Fruit fly (Drosophila melanogaster): ENCODE data around the gene Spn28Dc.

The Spn28Dc gene

DNA sequence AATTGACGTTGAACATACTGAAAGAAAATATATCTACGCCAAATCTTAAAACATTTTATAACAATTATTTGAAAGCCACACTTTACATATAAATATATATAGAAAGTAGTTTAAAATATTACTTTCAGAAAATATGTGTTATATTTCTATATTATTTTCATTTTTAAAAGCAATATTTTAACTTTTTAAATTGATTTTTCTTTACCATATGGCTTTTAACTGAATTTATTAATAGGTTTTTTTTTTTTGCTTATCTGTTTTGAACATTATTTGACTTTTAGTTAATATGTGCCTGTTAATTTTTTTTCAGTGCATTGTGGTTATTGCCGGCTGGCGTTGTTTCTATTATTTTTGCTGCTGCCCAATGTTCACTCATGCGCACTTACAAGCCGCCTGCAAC, 39.0 kb downstream of the Spn28Dc start:
- TF ChIP-seq CG11294 (GFP tag; IDR thresholded peaks at IDR 0.05) (peak; percentile 31; the same call in 1 of the 2 replicates), CG6163 (GFP tag; IDR thresholded peaks at IDR 0.05) (peak; percentile 60), spab (GFP tag; optimal IDR thresholded peaks at IDR 0.05) (peak; percentile 27), CG3032 (tag; optimal IDR thresholded peaks at IDR 0.05) (peak; percentile 34), vri (GFP tag; optimal IDR thresholded peaks at IDR 0.05) (no peak), CG32006 (GFP tag; optimal IDR thresholded peaks at IDR 0.05) (peak; percentile 75), achi (GFP tag; optimal IDR thresholded peaks at IDR 0.05) (peak; percentile 26), lz (GFP tag; optimal IDR thresholded peaks at IDR 0.05) (no peak), Met (GFP tag; optimal IDR thresholded peaks at IDR 0.05) (no peak), CG7368 (GFP tag; optimal IDR thresholded peaks at IDR 0.05) (no peak), Blimp-1 (GFP tag; optimal IDR thresholded peaks at IDR 0.05) (no peak), Gug (GFP tag; IDR thresholded peaks at IDR 0.05) (0 out of 2 replicates have a peak, but pooled peaks have one; percentile 20), CG34406 (GFP tag; optimal IDR thresholded peaks at IDR 0.05) (peak; percentile 10), dsx (GFP tag; optimal IDR thresholded peaks at IDR 0.05; ENCODE audit: poor library complexity, severe bottlenecking) (no peak), eg (GFP tag; IDR thresholded peaks at IDR 0.05) (peak; percentile 69), CG6276 (GFP tag; optimal IDR thresholded peaks at IDR 0.05) (peak; percentile 54), Lpt (GFP tag; optimal IDR thresholded peaks at IDR 0.05) (no peak), Sox102F (GFP tag; optimal IDR thresholded peaks at IDR 0.05) (no peak), CG4318 (GFP tag; optimal IDR thresholded peaks at IDR 0.05) (peak; percentile 62), Eip75B (GFP tag; optimal IDR thresholded peaks at IDR 0.05) (no peak), CG6792 (GFP tag; optimal IDR thresholded peaks at IDR 0.05) (no peak), dac (GFP tag; optimal IDR thresholded peaks at IDR 0.05) (no peak), Sox15 (GFP tag; optimal IDR thresholded peaks at IDR 0.05) (no peak), fd85E (GFP tag; optimal IDR thresholded peaks at IDR 0.05) (no peak), cyc (GFP tag; optimal IDR thresholded peaks at IDR 0.05) (no peak), CG8632 (GFP tag; optimal IDR thresholded peaks at IDR 0.05) (no peak), CG9139 (GFP tag; optimal IDR thresholded peaks at IDR 0.05) (no peak), CG3919 (GFP tag; optimal IDR thresholded peaks at IDR 0.05) (peak; percentile 21), CG11762 (GFP tag; optimal IDR thresholded peaks at IDR 0.05; ENCODE audit: insufficient read depth) (no peak), Ets96B (tag; optimal IDR thresholded peaks at IDR 0.05) (peak; percentile 44), OdsH (GFP tag; optimal IDR thresholded peaks at IDR 0.05) (peak; percentile 18), Hr4 (GFP tag; optimal IDR thresholded peaks at IDR 0.05) (peak; percentile 59), CG10631 (GFP tag; optimal IDR thresholded peaks at IDR 0.05) (peak; percentile 11), esn (GFP tag; optimal IDR thresholded peaks at IDR 0.05) (no peak), Sox14 (GFP tag; optimal IDR thresholded peaks at IDR 0.05) (no peak), CG8119 (GFP tag; IDR thresholded peaks at IDR 0.05) (peak; percentile 75), Eip78C (GFP tag) (peak; percentile 84), salr (GFP tag; optimal IDR thresholded peaks at IDR 0.05) (peak in 1 of 2 experiments; percentile 45), Ets21C (GFP tag; optimal IDR thresholded peaks at IDR 0.05) (no peak), ss (GFP tag; optimal IDR thresholded peaks at IDR 0.05) (peak in 1 of 2 experiments; percentile 15), Hr38 (GFP tag; optimal IDR thresholded peaks at IDR 0.05) (no peak), CG15336 (GFP tag; IDR thresholded peaks at IDR 0.05) (peak; percentile 66), acj6 (GFP tag; optimal IDR thresholded peaks at IDR 0.05) (peak; percentile 18)

- TF ChIP-seq CG11902 (GFP tag; optimal IDR thresholded peaks at IDR 0.05) (no peak), CG6163 (GFP tag; IDR thresholded peaks at IDR 0.05) (0 out of 3 replicates have a peak, but pooled peaks have one; percentile 42)
Observed at dm6 chr2L:7967645-7968044, 39.4 kb downstream of the Spn28Dc start.
